Worm (Caenorhabditis elegans) whole organism, L1 larva: ENCODE measurements around the gene hot-1.

Source experiments
- C04F5.9 ChIP-seq: sonication (generic microtip); optimal IDR thresholded peaks from 2 replicates; lab custom pipeline; 2016; ENCODE audit warnings: missing genetic modification characterization, missing compliant biosample characterization
- C16A3.4 ChIP-seq: fragments of 150-350 bp; optimal IDR thresholded peaks from 2 replicates; lab custom pipeline; 2014; ENCODE audit warnings: missing biosample characterization, missing genetic modification characterization
- Y116A8C.19 ChIP-seq: sonication (generic microtip); optimal IDR thresholded peaks from 2 replicates; lab custom pipeline; 2016; ENCODE audit warnings: missing compliant biosample characterization, missing genetic modification characterization, borderline replicate concordance
- aha-1 ChIP-seq: fragments of 150-350 bp; optimal IDR thresholded peaks from 2 replicates; lab custom pipeline; 2014; ENCODE audit warnings: missing biosample characterization, missing genetic modification characterization
- alr-1 ChIP-seq: fragments of 200-800 bp; sonication (Bioruptor generic); optimal IDR thresholded peaks from 2 replicates; lab custom pipeline; 2018; ENCODE audit warnings: borderline replicate concordance, mild to moderate bottlenecking, missing genetic modification characterization, missing compliant biosample characterization
- blmp-1 ChIP-seq: fragments of 150-350 bp; optimal IDR thresholded peaks from 2 replicates; lab custom pipeline; 2014; ENCODE audit warnings: missing biosample characterization, missing genetic modification characterization
- ceh-63 ChIP-seq: fragments of 200-800 bp; sonication (Bioruptor generic); optimal IDR thresholded peaks from 2 replicates; lab custom pipeline; 2018; ENCODE audit warnings: mild to moderate bottlenecking, missing genetic modification characterization, missing compliant biosample characterization
- ceh-82 ChIP-seq, 3 experiments: fragments of 150-350 bp in 1 of 3; sonication (generic microtip) in 2 of 3; optimal IDR thresholded peaks; 2 replicates each; lab custom pipeline; 2014 to 2017; ENCODE audit warnings: missing biosample characterization in 3 of 3, missing genetic modification characterization in 3 of 3
- ces-1 ChIP-seq: fragments of 150-350 bp; optimal IDR thresholded peaks from 2 replicates; lab custom pipeline; 2014; ENCODE audit warnings: missing biosample characterization, missing genetic modification reagents, missing genetic modification characterization
- dpl-1 ChIP-seq, 3 experiments: fragments of 150-350 bp in 2 of 3; sonication (generic microtip) in 1 of 3; optimal IDR thresholded peaks; 2 replicates each; lab custom pipeline; 2014 to 2017; ENCODE audit warnings: missing biosample characterization in 3 of 3, missing genetic modification characterization in 3 of 3, missing genetic modification reagents in 3 of 3
- efl-1 ChIP-seq, 4 experiments: fragments of 150-350 bp; optimal IDR thresholded peaks in 3 of 4; peaks in 1 of 4; 1 replicate in 1 of 4; 2 replicates in 3 of 4; lab custom pipeline; 2014; ENCODE audit warnings: missing biosample characterization in 2 of 4, missing genetic modification characterization in 2 of 4, missing genetic modification reagents in 2 of 4
- efl-3 ChIP-seq: fragments of 200-800 bp; sonication (Bioruptor generic); optimal IDR thresholded peaks from 2 replicates; lab custom pipeline; 2018; ENCODE audit warnings: mild to moderate bottlenecking, missing genetic modification characterization, missing compliant biosample characterization
- egl-27 ChIP-seq, 2 experiments: fragments of 150-350 bp in 1 of 2; sonication (generic microtip); optimal IDR thresholded peaks; 3 replicates each; lab custom pipeline; 2017 to 2018; ENCODE audit warnings: missing biosample characterization in 2 of 2, missing genetic modification characterization in 2 of 2, missing genetic modification reagents in 2 of 2
- elt-2 ChIP-seq: sonication (generic microtip); optimal IDR thresholded peaks from 2 replicates; lab custom pipeline; 2016; ENCODE audit warnings: missing genetic modification characterization, mild to moderate bottlenecking, inconsistent platforms, missing compliant biosample characterization, missing genetic modification reagents
- ets-5 ChIP-seq: fragments of 200-800 bp; sonication (Bioruptor generic); IDR thresholded peaks from 2 replicates; pipeline ENCODE4 v1.3.6; 2022; ENCODE audit warnings: missing genetic modification characterization, missing compliant biosample characterization
- hlh-17 ChIP-seq: fragments of 200-800 bp; sonication (Bioruptor generic); optimal IDR thresholded peaks from 2 replicates; lab custom pipeline; 2018; ENCODE audit warnings: missing genetic modification characterization, mild to moderate bottlenecking, missing compliant biosample characterization, moderate library complexity, borderline replicate concordance
- isw-1 ChIP-seq: fragments of 200-800 bp; sonication (Bioruptor generic); IDR thresholded peaks from 2 replicates; pipeline ENCODE4 v1.3.6; 2022; ENCODE audit warnings: missing genetic modification characterization, missing compliant biosample characterization
- lin-14 ChIP-seq: fragments of 200-800 bp; sonication (Bioruptor generic); optimal IDR thresholded peaks from 2 replicates; lab custom pipeline; 2018; ENCODE audit warnings: mild to moderate bottlenecking, missing genetic modification characterization, moderate library complexity, missing compliant biosample characterization
- lin-15B ChIP-seq: fragments of 150-350 bp; sonication (generic microtip); optimal IDR thresholded peaks from 3 replicates; lab custom pipeline; 2014; ENCODE audit warnings: missing biosample characterization, missing genetic modification characterization
- lir-3 ChIP-seq: sonication (generic microtip); optimal IDR thresholded peaks from 2 replicates; lab custom pipeline; 2016; ENCODE audit warnings: mild to moderate bottlenecking, missing genetic modification characterization, moderate library complexity, missing compliant biosample characterization; ENCODE audit not compliant: poor library complexity
- lsy-2 ChIP-seq, 2 experiments: fragments of 150-350 bp; optimal IDR thresholded peaks; 2 replicates each; lab custom pipeline; 2014; ENCODE audit warnings: missing biosample characterization in 2 of 2, missing genetic modification characterization in 2 of 2
- mef-2 ChIP-seq: fragments of 150-350 bp; optimal IDR thresholded peaks from 2 replicates; lab custom pipeline; 2014; ENCODE audit warnings: missing biosample characterization, missing genetic modification characterization
- mep-1 ChIP-seq: fragments of 150-350 bp; optimal IDR thresholded peaks from 2 replicates; lab custom pipeline; 2014; ENCODE audit warnings: missing biosample characterization, missing genetic modification characterization
- nhr-12 ChIP-seq: sonication (generic microtip); optimal IDR thresholded peaks from 2 replicates; lab custom pipeline; 2017; ENCODE audit warnings: missing biosample characterization, missing genetic modification characterization
- nhr-19 ChIP-seq: fragments of 200-800 bp; sonication (Bioruptor generic); conservative IDR thresholded peaks from 2 replicates; pipeline ENCODE4 v1.3.6; 2022; ENCODE audit warnings: missing genetic modification characterization, missing compliant biosample characterization
- nhr-47 ChIP-seq: sonication (generic microtip); optimal IDR thresholded peaks from 2 replicates; lab custom pipeline; 2016; ENCODE audit warnings: mild to moderate bottlenecking, missing genetic modification characterization, moderate library complexity, missing compliant biosample characterization
- nhr-71 ChIP-seq: sonication (generic microtip); optimal IDR thresholded peaks from 2 replicates; lab custom pipeline; 2016; ENCODE audit warnings: mild to moderate bottlenecking, missing genetic modification characterization, moderate library complexity, missing compliant biosample characterization
- nhr-85 ChIP-seq: sonication (generic microtip); peaks from one replicate; lab custom pipeline; 2016; ENCODE audit warnings: missing genetic modification characterization, inconsistent platforms, missing compliant biosample characterization
- nhr-90 ChIP-seq: sonication (generic microtip); optimal IDR thresholded peaks from 2 replicates; lab custom pipeline; 2016; ENCODE audit warnings: mild to moderate bottlenecking, missing genetic modification characterization, missing compliant biosample characterization; ENCODE audit not compliant: poor library complexity
- rnt-1 ChIP-seq: sonication (generic microtip); optimal IDR thresholded peaks from 2 replicates; lab custom pipeline; 2016; ENCODE audit warnings: mild to moderate bottlenecking, missing genetic modification characterization, moderate library complexity, missing compliant biosample characterization
- sox-4 ChIP-seq: sonication (generic microtip); optimal IDR thresholded peaks from 2 replicates; lab custom pipeline; 2016; ENCODE audit warnings: missing genetic modification characterization, missing compliant biosample characterization
- sptf-1 ChIP-seq: fragments of 150-350 bp; optimal IDR thresholded peaks from 2 replicates; lab custom pipeline; 2014; ENCODE audit warnings: missing biosample characterization, missing genetic modification characterization
- sup-37 ChIP-seq: fragments of 200-800 bp; sonication (Bioruptor generic); optimal IDR thresholded peaks from 2 replicates; lab custom pipeline; 2018; ENCODE audit warnings: mild to moderate bottlenecking, missing genetic modification characterization, missing compliant biosample characterization
- swsn-7 ChIP-seq: sonication (generic microtip); optimal IDR thresholded peaks from 2 replicates; lab custom pipeline; 2016; ENCODE audit warnings: missing genetic modification characterization, missing compliant biosample characterization
- tbx-2 ChIP-seq: sonication (generic microtip); optimal IDR thresholded peaks from 2 replicates; lab custom pipeline; 2016; ENCODE audit warnings: missing genetic modification characterization, missing compliant biosample characterization
- tlp-1 ChIP-seq: fragments of 150-350 bp; optimal IDR thresholded peaks from 2 replicates; lab custom pipeline; 2014; ENCODE audit warnings: missing biosample characterization, missing genetic modification characterization
- unc-130 ChIP-seq: fragments of 150-350 bp; optimal IDR thresholded peaks from 2 replicates; lab custom pipeline; 2017; ENCODE audit warnings: missing biosample characterization, missing genetic modification characterization, inconsistent platforms
- unc-62 ChIP-seq: fragments of 150-350 bp; optimal IDR thresholded peaks from 2 replicates; lab custom pipeline; 2014; ENCODE audit warnings: missing biosample characterization, missing genetic modification reagents, missing genetic modification characterization
- vab-15 ChIP-seq: sonication (generic microtip); optimal IDR thresholded peaks from 2 replicates; lab custom pipeline; 2017; ENCODE audit warnings: missing genotype, mild to moderate bottlenecking, missing genetic modification characterization, missing compliant biosample characterization
- xbp-1 ChIP-seq: sonication (generic microtip); optimal IDR thresholded peaks from 2 replicates; lab custom pipeline; 2016; ENCODE audit warnings: missing genetic modification characterization, missing compliant biosample characterization
- zag-1 ChIP-seq: fragments of 150-350 bp; optimal IDR thresholded peaks from 2 replicates; lab custom pipeline; 2014; ENCODE audit warnings: missing biosample characterization, missing genetic modification characterization
- zip-4 ChIP-seq: fragments of 200-800 bp; sonication (Bioruptor generic); optimal IDR thresholded peaks from 2 replicates; lab custom pipeline; 2018; ENCODE audit warnings: mild to moderate bottlenecking, missing genetic modification characterization, moderate library complexity, missing compliant biosample characterization
- ztf-4 ChIP-seq: fragments of 150-350 bp; optimal IDR thresholded peaks from 2 replicates; lab custom pipeline; 2014; ENCODE audit warnings: missing biosample characterization, missing genetic modification characterization

Gene hot-1

DNA sequence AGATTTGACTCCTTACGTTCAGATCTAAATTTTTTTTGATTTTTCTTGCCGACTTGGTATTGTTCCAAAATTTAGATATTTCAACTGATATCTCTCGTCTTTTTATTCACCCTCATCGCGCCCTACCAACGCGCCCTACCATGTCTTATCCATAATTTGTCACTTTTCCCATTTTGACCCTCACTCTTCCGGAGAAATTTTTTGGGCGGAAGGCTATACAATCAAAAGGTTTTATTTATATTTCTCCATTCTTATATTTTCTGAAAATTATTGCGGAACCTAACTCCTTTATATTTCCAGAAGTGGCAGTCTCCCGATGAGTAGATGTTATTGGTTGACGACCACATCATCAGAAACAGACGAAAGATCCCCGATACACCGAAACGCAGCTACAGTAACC lies at the start of gene hot-1:
TSS of gene hot-1 (plus strand) at position 301 of the 400 bp plus-strand sequence.
- TF ChIP-seq xbp-1 (tag; lab: Kevin White, UChicago) (no peak), isw-1 (GFP tag; lab: Robert Waterston, UW) (no peak), rnt-1 (tag; lab: Kevin White, UChicago) (no peak), lsy-2 (tag; optimal IDR thresholded peaks at IDR 0.05; lab: Kevin White, UChicago) (no peak), efl-1 (optimal IDR thresholded peaks at IDR 0.05; lab: Kevin White, UChicago) (no peak), efl-1 (GFP tag; optimal IDR thresholded peaks at IDR 0.05 in 1 of 2; lab: Kevin White, UChicago) (no peak), vab-15 (tag; lab: Kevin White, UChicago) (no peak), egl-27 (tag; optimal IDR thresholded peaks at IDR 0.05; lab: Kevin White, UChicago) (no peak), sup-37 (GFP tag; lab: Kevin White, UChicago) (no peak), ceh-63 (GFP tag; lab: Kevin White, UChicago) (no peak), swsn-7 (tag; lab: Kevin White, UChicago) (no peak), nhr-90 (tag; lab: Kevin White, UChicago) (no peak), nhr-12 (tag; lab: Kevin White, UChicago) (no peak), mep-1 (tag; lab: Kevin White, UChicago) (no peak), ceh-82 (tag; optimal IDR thresholded peaks at IDR 0.05; lab: Kevin White, UChicago) (no peak), elt-2 (tag; lab: Kevin White, UChicago) (no peak), lir-3 (tag; lab: Kevin White, UChicago) (no peak), C16A3.4 (tag; lab: Kevin White, UChicago) (no peak), sptf-1 (no peak), ces-1 (GFP tag; lab: Kevin White, UChicago) (no peak)
- TF ChIP-seq, all 84 proteins: peak for 0

DNA sequence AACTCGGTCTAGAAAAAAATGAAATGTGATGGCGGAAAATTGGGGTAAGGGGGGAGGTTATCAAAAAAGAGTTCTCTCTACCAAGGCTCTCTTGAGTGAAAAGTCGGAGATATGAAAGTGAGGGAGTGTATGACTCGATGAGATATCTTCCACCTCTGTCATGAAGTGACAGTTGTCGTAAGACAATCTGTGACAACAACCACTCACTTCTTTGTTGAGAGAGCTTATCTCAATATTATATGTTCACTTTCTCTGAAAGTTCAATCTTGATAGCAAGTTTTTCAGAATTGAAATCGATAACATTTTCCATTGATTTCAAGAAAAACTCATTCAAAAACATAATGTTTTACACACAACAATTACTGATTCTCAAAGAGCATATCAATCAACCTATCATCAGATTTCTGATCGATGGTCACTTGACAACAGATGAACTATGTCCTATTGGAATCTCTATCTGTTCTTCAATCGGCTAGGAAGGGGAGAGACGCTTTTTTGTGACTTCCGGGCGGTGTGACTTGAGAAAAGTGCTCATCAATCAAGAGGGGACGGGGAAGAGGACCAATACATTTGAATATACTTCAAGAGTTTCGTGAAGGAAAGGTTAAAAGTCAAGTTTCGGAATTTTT lies 44.1 kb upstream of the hot-1 start:
- TF ChIP-seq rnt-1 (tag; lab: Kevin White, UChicago) (peak; percentile 43), lir-3 (tag; lab: Kevin White, UChicago) (no peak), unc-62 (GFP tag; lab: Kevin White, UChicago) (no peak), zip-4 (GFP tag; lab: Kevin White, UChicago) (no peak), zag-1 (tag; lab: Kevin White, UChicago) (no peak), lsy-2 (tag; optimal IDR thresholded peaks at IDR 0.05; lab: Kevin White, UChicago) (peak in 1 of 2 experiments; percentile 13), nhr-85 (tag; lab: Kevin White, UChicago) (no peak), lin-15B (tag; lab: Kevin White, UChicago) (no peak), aha-1 (no peak), ztf-4 (tag; lab: Kevin White, UChicago) (no peak), nhr-71 (tag; lab: Kevin White, UChicago) (peak; percentile 17), nhr-12 (tag; lab: Kevin White, UChicago) (no peak), Y116A8C.19 (tag; lab: Kevin White, UChicago) (no peak), mef-2 (tag; lab: Kevin White, UChicago) (no peak), blmp-1 (tag; lab: Kevin White, UChicago) (no peak), sox-4 (no peak), xbp-1 (tag; lab: Kevin White, UChicago) (no peak), unc-130 (tag; lab: Kevin White, UChicago) (no peak), alr-1 (tag; lab: Kevin White, UChicago) (no peak), nhr-19 (no peak), ets-5 (no peak), egl-27 (tag; optimal IDR thresholded peaks at IDR 0.05; lab: Kevin White, UChicago) (no peak), sup-37 (GFP tag; lab: Kevin White, UChicago) (no peak), dpl-1 (GFP tag; optimal IDR thresholded peaks at IDR 0.05; lab: Kevin White, UChicago) (no peak), efl-3 (no peak), C04F5.9 (tag; lab: Kevin White, UChicago) (no peak), hlh-17 (GFP tag; lab: Kevin White, UChicago) (no peak), swsn-7 (tag; lab: Kevin White, UChicago) (no peak), tlp-1 (tag; lab: Kevin White, UChicago) (no peak), lin-14 (peak; percentile 69), tbx-2 (tag; lab: Kevin White, UChicago) (no peak), nhr-47 (no peak)
- TF ChIP-seq, all 84 proteins: peak for 4
